Fruit fly (Drosophila melanogaster) whole organism, prepupa: ENCODE results near the gene Shawn.

Source experiments
- CG10631 ChIP-seq: fragments of 200-800 bp; sonication (Bioruptor generic); optimal IDR thresholded peaks from 2 replicates; lab custom pipeline; 2016; ENCODE audit warnings: missing biosample characterization, missing genetic modification characterization
- CG10669 ChIP-seq: fragments of 200-800 bp; sonication (Bioruptor generic); optimal IDR thresholded peaks from 3 replicates; lab custom pipeline; 2018; ENCODE audit warnings: missing biosample characterization, mild to moderate bottlenecking, missing genetic modification characterization, moderate library complexity
- CG11294 ChIP-seq: fragments of 200-800 bp; sonication (Bioruptor generic); IDR thresholded peaks from 2 replicates; pipeline ENCODE4 v1.3.6; 2022; ENCODE audit warnings: missing biosample characterization, missing genetic modification characterization
- CG11762 ChIP-seq: fragments of 200-800 bp; sonication (Bioruptor generic); optimal IDR thresholded peaks from 3 replicates; lab custom pipeline; 2016; ENCODE audit warnings: missing biosample characterization, missing genetic modification characterization; ENCODE audit not compliant: insufficient read depth
- CG11902 ChIP-seq: fragments of 200-800 bp; sonication (Bioruptor generic); optimal IDR thresholded peaks from 3 replicates; lab custom pipeline; 2016; ENCODE audit warnings: missing biosample characterization, missing genetic modification characterization
- CG15336 ChIP-seq: fragments of 200-800 bp; sonication (Bioruptor generic); IDR thresholded peaks from 2 replicates; pipeline ENCODE4 v1.3.6; 2022; ENCODE audit warnings: missing biosample characterization, missing genetic modification characterization
- CG1621 ChIP-seq: fragments of 200-800 bp; sonication (Bioruptor generic); optimal IDR thresholded peaks from 3 replicates; lab custom pipeline; 2018; ENCODE audit warnings: missing biosample characterization, mild to moderate bottlenecking, missing genetic modification characterization
- CG16779 ChIP-seq: fragments of 200-800 bp; sonication (Bioruptor generic); optimal IDR thresholded peaks from 3 replicates; lab custom pipeline; 2017; ENCODE audit warnings: missing biosample characterization, mild to moderate bottlenecking, missing genetic modification characterization
- CG3032 ChIP-seq: fragments of 200-800 bp; optimal IDR thresholded peaks from 2 replicates; lab custom pipeline; 2019; ENCODE audit warnings: missing biosample characterization, mild to moderate bottlenecking, missing genetic modification characterization, moderate library complexity
- CG31627 ChIP-seq: fragments of 200-800 bp; sonication (Bioruptor generic); optimal IDR thresholded peaks from 3 replicates; lab custom pipeline; 2016; ENCODE audit warnings: missing biosample characterization, missing genetic modification characterization
- CG32006 ChIP-seq: fragments of 200-800 bp; sonication (Bioruptor generic); optimal IDR thresholded peaks from 3 replicates; lab custom pipeline; 2017; ENCODE audit warnings: missing biosample characterization, mild to moderate bottlenecking, missing genetic modification characterization
- CG34406 ChIP-seq: fragments of 200-800 bp; sonication (Bioruptor generic); optimal IDR thresholded peaks from 3 replicates; lab custom pipeline; 2016; ENCODE audit warnings: missing biosample characterization, missing genetic modification characterization
- CG3919 ChIP-seq: fragments of 200-800 bp; sonication (Bioruptor generic); optimal IDR thresholded peaks from 3 replicates; lab custom pipeline; 2016; ENCODE audit warnings: missing biosample characterization, missing genetic modification characterization
- CG4318 ChIP-seq: fragments of 200-800 bp; sonication (Bioruptor generic); optimal IDR thresholded peaks from 3 replicates; lab custom pipeline; 2017; ENCODE audit warnings: missing biosample characterization, mild to moderate bottlenecking, missing genetic modification characterization
- CG6163 ChIP-seq: fragments of 200-800 bp; sonication (Bioruptor generic); IDR thresholded peaks from 3 replicates; pipeline ENCODE4 v1.3.6; 2022; ENCODE audit warnings: missing biosample characterization, missing genetic modification characterization
- CG6276 ChIP-seq: fragments of 200-800 bp; sonication (Bioruptor generic); optimal IDR thresholded peaks from 2 replicates; lab custom pipeline; 2017; ENCODE audit warnings: missing biosample characterization, mild to moderate bottlenecking, missing genetic modification characterization
- CG6792 ChIP-seq: fragments of 200-800 bp; sonication (Bioruptor generic); optimal IDR thresholded peaks from 3 replicates; lab custom pipeline; 2016; ENCODE audit warnings: missing biosample characterization, missing genetic modification characterization
- CG6854 ChIP-seq: fragments of 200-800 bp; sonication (Bioruptor generic); optimal IDR thresholded peaks from 2 replicates; lab custom pipeline; 2017; ENCODE audit warnings: missing biosample characterization, mild to moderate bottlenecking, missing genetic modification characterization
- CG7368 ChIP-seq: fragments of 200-800 bp; sonication (Bioruptor generic); optimal IDR thresholded peaks from 3 replicates; lab custom pipeline; 2016; ENCODE audit warnings: missing biosample characterization, missing genetic modification characterization
- CG8319 ChIP-seq: fragments of 200-800 bp; sonication (Bioruptor generic); optimal IDR thresholded peaks from 3 replicates; lab custom pipeline; 2016; ENCODE audit warnings: missing biosample characterization, missing genetic modification characterization
- CG8632 ChIP-seq: fragments of 200-800 bp; sonication (Bioruptor generic); optimal IDR thresholded peaks from 3 replicates; lab custom pipeline; 2016; ENCODE audit warnings: missing biosample characterization, missing genetic modification characterization
- CG9139 ChIP-seq: fragments of 200-800 bp; sonication (Bioruptor generic); optimal IDR thresholded peaks from 3 replicates; lab custom pipeline; 2017; ENCODE audit warnings: missing biosample characterization, mild to moderate bottlenecking, missing genetic modification characterization
- Eip78C ChIP-seq: fragments of 200-800 bp; sonication (Bioruptor generic); peaks from one replicate; lab custom pipeline; 2016; ENCODE audit warnings: missing biosample characterization, missing genetic modification characterization
- Eip93F ChIP-seq: fragments of 200-800 bp; sonication (Bioruptor generic); optimal IDR thresholded peaks from 2 replicates; lab custom pipeline; 2016; ENCODE audit warnings: missing biosample characterization, mild to moderate bottlenecking, missing genetic modification characterization
- Ets21C ChIP-seq: fragments of 200-800 bp; sonication (Bioruptor generic); optimal IDR thresholded peaks from 3 replicates; lab custom pipeline; 2016; ENCODE audit warnings: missing biosample characterization, missing genetic modification characterization
- Ets96B ChIP-seq: fragments of 200-800 bp; optimal IDR thresholded peaks from 2 replicates; lab custom pipeline; 2019; ENCODE audit warnings: missing biosample characterization, mild to moderate bottlenecking, missing genetic modification characterization, moderate library complexity
- Gug ChIP-seq: fragments of 200-800 bp; sonication (Bioruptor generic); IDR thresholded peaks from 2 replicates; pipeline ENCODE4 v1.3.6; 2022; ENCODE audit warnings: missing biosample characterization, missing genetic modification characterization
- Hr38 ChIP-seq: sonication (Bioruptor generic); optimal IDR thresholded peaks from 2 replicates; lab custom pipeline; 2016; ENCODE audit warnings: missing biosample characterization, missing genetic modification characterization
- Hr39 ChIP-seq: fragments of 200-800 bp; sonication (Bioruptor generic); optimal IDR thresholded peaks from 2 replicates; lab custom pipeline; 2016; ENCODE audit warnings: missing biosample characterization, missing genetic modification characterization
- Lpt ChIP-seq: fragments of 200-800 bp; sonication (Bioruptor generic); optimal IDR thresholded peaks from 3 replicates; lab custom pipeline; 2016; ENCODE audit warnings: missing biosample characterization, missing genetic modification characterization
- Met ChIP-seq: fragments of 200-800 bp; sonication (Bioruptor generic); optimal IDR thresholded peaks from 3 replicates; lab custom pipeline; 2016; ENCODE audit warnings: missing biosample characterization, missing genetic modification characterization
- OdsH ChIP-seq: fragments of 200-800 bp; sonication (Bioruptor generic); optimal IDR thresholded peaks from 3 replicates; lab custom pipeline; 2016; ENCODE audit warnings: missing biosample characterization, missing genetic modification characterization
- Smox ChIP-seq: fragments of 200-800 bp; sonication (Bioruptor generic); optimal IDR thresholded peaks from 3 replicates; lab custom pipeline; 2016; ENCODE audit warnings: missing biosample characterization, missing genetic modification characterization
- Sox102F ChIP-seq: fragments of 200-800 bp; sonication (Bioruptor generic); optimal IDR thresholded peaks from 2 replicates; lab custom pipeline; 2016; ENCODE audit warnings: missing biosample characterization, mild to moderate bottlenecking, missing genetic modification characterization
- Sox14 ChIP-seq: fragments of 200-800 bp; sonication (Bioruptor generic); optimal IDR thresholded peaks from 3 replicates; lab custom pipeline; 2016; ENCODE audit warnings: missing biosample characterization, missing genetic modification characterization
- acj6 ChIP-seq: fragments of 200-800 bp; sonication (Bioruptor generic); optimal IDR thresholded peaks from 3 replicates; lab custom pipeline; 2016; ENCODE audit warnings: missing biosample characterization, missing genetic modification characterization
- cyc ChIP-seq: fragments of 200-800 bp; sonication (Bioruptor generic); optimal IDR thresholded peaks from 3 replicates; lab custom pipeline; 2016; ENCODE audit warnings: missing biosample characterization, missing genetic modification characterization
- dac ChIP-seq: fragments of 200-800 bp; sonication (Bioruptor generic); optimal IDR thresholded peaks from 2 replicates; lab custom pipeline; 2017; ENCODE audit warnings: missing biosample characterization, mild to moderate bottlenecking, missing genetic modification characterization
- dsx ChIP-seq: fragments of 200-800 bp; optimal IDR thresholded peaks from 3 replicates; lab custom pipeline; 2019; ENCODE audit warnings: missing biosample characterization, mild to moderate bottlenecking, missing genetic modification characterization, moderate library complexity; ENCODE audit not compliant: poor library complexity, severe bottlenecking
- eg ChIP-seq: fragments of 200-800 bp; sonication (Bioruptor generic); IDR thresholded peaks from 3 replicates; pipeline ENCODE4 v1.3.6; 2022; ENCODE audit warnings: missing biosample characterization, missing genetic modification characterization
- fd85E ChIP-seq: fragments of 200-800 bp; sonication (Bioruptor generic); optimal IDR thresholded peaks from 3 replicates; lab custom pipeline; 2016; ENCODE audit warnings: missing biosample characterization, missing genetic modification characterization
- lz ChIP-seq: fragments of 200-800 bp; sonication (Bioruptor generic); optimal IDR thresholded peaks from 3 replicates; lab custom pipeline; 2016; ENCODE audit warnings: missing biosample characterization, missing genetic modification characterization
- net ChIP-seq: fragments of 200-800 bp; sonication (Bioruptor generic); optimal IDR thresholded peaks from 3 replicates; lab custom pipeline; 2016; ENCODE audit warnings: missing biosample characterization, missing genetic modification characterization
- pdm3 ChIP-seq: fragments of 200-800 bp; sonication (Bioruptor generic); optimal IDR thresholded peaks from 3 replicates; lab custom pipeline; 2016; ENCODE audit warnings: missing biosample characterization, missing genetic modification characterization
- salr ChIP-seq, 2 experiments: fragments of 200-800 bp; sonication (Bioruptor generic); optimal IDR thresholded peaks; 3 replicates each; lab custom pipeline; 2016 to 2018; ENCODE audit warnings: missing biosample characterization in 2 of 2, missing genetic modification characterization in 2 of 2, mild to moderate bottlenecking in 1 of 2
- spab ChIP-seq: fragments of 200-800 bp; sonication (Bioruptor generic); optimal IDR thresholded peaks from 2 replicates; lab custom pipeline; 2017; ENCODE audit warnings: missing biosample characterization, mild to moderate bottlenecking, missing genetic modification characterization, missing genetic modification reagents
- ss ChIP-seq, 2 experiments: fragments of 200-800 bp; sonication (Bioruptor generic); optimal IDR thresholded peaks; 2 replicates in 1 of 2; 3 replicates in 1 of 2; lab custom pipeline; 2017 to 2018; ENCODE audit warnings: mild to moderate bottlenecking in 2 of 2, missing biosample characterization in 2 of 2, missing genetic modification characterization in 2 of 2, moderate library complexity in 1 of 2
- svp ChIP-seq: fragments of 200-800 bp; sonication (Bioruptor generic); peaks from one replicate; lab custom pipeline; 2016; ENCODE audit warnings: missing biosample characterization, missing genetic modification characterization
- topi ChIP-seq: fragments of 200-800 bp; sonication (Bioruptor generic); optimal IDR thresholded peaks from 3 replicates; lab custom pipeline; 2016; ENCODE audit warnings: missing biosample characterization, missing genetic modification characterization
- vri ChIP-seq: fragments of 200-800 bp; sonication (Bioruptor generic); optimal IDR thresholded peaks from 3 replicates; lab custom pipeline; 2016; ENCODE audit warnings: missing biosample characterization, mild to moderate bottlenecking, missing genetic modification characterization

The Shawn gene

DNA sequence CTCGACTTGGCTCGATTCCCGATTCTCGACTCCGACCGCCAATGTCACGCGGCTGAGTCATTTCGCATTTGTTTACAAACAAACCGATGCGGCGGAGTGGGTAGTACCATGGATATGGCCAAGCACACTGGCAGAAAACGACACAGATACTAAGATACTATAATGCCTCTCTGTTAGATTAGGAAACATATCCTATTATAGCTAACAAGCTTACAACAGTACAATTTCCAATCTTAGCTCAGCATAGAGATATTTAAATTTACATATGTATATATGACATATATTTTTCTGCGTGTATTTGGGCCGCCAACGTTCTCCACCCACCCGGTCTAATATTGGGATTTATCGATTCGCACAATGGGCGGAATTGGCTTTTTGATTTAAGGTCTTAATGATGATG is 7.4 kb upstream of the Shawn start (continued):
- TF ChIP-seq Sox14 = peak; percentile 69
- TF ChIP-seq CG9139 (GFP tag; lab: Kevin White, UChicago) = no peak
- TF ChIP-seq CG11294 = peak; percentile 73
- TF ChIP-seq pdm3 (GFP tag; lab: Kevin White, UChicago) = peak; percentile 66
- TF ChIP-seq salr (GFP tag; optimal IDR thresholded peaks at IDR 0.05; lab: Kevin White, UChicago) = peak; percentile 11 to 79
- TF ChIP-seq OdsH (GFP tag; lab: Kevin White, UChicago) = peak; percentile 67
- peak; percentile 61 for TF ChIP-seq CG10669 (GFP tag; lab: Kevin White, UChicago)
- TF ChIP-seq Ets21C (GFP tag; lab: Kevin White, UChicago) = no peak
- peak; percentile 63 for TF ChIP-seq acj6 (GFP tag; lab: Kevin White, UChicago)
- peak; percentile 89 for TF ChIP-seq eg
- TF ChIP-seq CG11762 (GFP tag; lab: Kevin White, UChicago) = peak; percentile 40
- peak; percentile 60 for TF ChIP-seq Lpt (GFP tag; lab: Kevin White, UChicago)
- peak; percentile 12 for TF ChIP-seq Eip93F (GFP tag; lab: Kevin White, UChicago)
- peak; percentile 86 for TF ChIP-seq CG15336
- TF ChIP-seq dac (GFP tag; lab: Kevin White, UChicago) = peak; percentile 23
- peak; percentile 39 for TF ChIP-seq Smox (GFP tag; lab: Kevin White, UChicago)
- no peak for TF ChIP-seq Hr38 (GFP tag; lab: Kevin White, UChicago)
- TF ChIP-seq topi = peak; percentile 83
- TF ChIP-seq spab (GFP tag; lab: Kevin White, UChicago) = peak; percentile 54
- peak; percentile 70 for TF ChIP-seq lz
- peak; percentile 63 for TF ChIP-seq net (GFP tag; lab: Kevin White, UChicago)
- TF ChIP-seq svp = peak; percentile 74
- peak; percentile 81 for TF ChIP-seq CG10631
- TF ChIP-seq dsx (GFP tag; lab: Kevin White, UChicago) = peak; percentile 66
- peak; percentile 48 for TF ChIP-seq Hr39 (GFP tag; lab: Kevin White, UChicago)
- TF ChIP-seq CG32006 (GFP tag; lab: Kevin White, UChicago) = peak; percentile 83
- TF ChIP-seq CG3919 = peak; percentile 84
- peak; percentile 37 for TF ChIP-seq Sox102F (GFP tag; lab: Kevin White, UChicago)
- no peak for TF ChIP-seq fd85E (GFP tag; lab: Kevin White, UChicago)
- TF ChIP-seq vri (GFP tag; lab: Kevin White, UChicago) = peak; percentile 39
- peak; percentile 89 for TF ChIP-seq CG6163
- TF ChIP-seq cyc (GFP tag; lab: Kevin White, UChicago) = peak; percentile 66

DNA sequence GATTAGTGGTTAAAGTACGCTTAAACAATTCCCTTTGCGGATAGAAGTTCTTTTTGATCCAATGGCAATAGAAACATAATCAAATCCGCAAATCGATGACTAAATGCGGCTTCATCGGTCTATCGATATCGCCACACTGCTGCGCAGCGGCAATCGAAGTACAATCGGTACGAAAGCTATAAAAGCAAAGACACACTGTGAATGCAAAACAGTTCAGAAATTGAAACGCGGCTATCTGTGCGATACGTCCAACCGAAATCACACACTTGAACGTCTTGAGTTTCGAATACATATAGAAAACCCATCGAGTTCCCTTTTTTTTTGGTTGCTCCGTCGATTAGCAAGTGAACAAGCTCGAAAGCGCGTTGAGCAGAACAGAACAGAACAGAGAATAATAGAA is 6.3 kb upstream of the Shawn start, which contains the start of gene CG14207:
CG14207 (plus strand) TSS at position 203 of the 400 bp plus-strand sequence.
- TF ChIP-seq topi (no peak), CG4318 (no peak), CG1621 (no peak), CG15336 (no peak), svp (no peak), CG16779 (tag; lab: Kevin White, UChicago) (peak; percentile 29), Met (GFP tag; lab: Kevin White, UChicago) (peak; percentile 3), Gug (no peak), CG6163 (peak; percentile 47; the same call in 1 of the 3 replicates), Ets96B (tag; lab: Kevin White, UChicago) (no peak), CG3032 (tag; lab: Kevin White, UChicago) (peak; percentile 0), CG31627 (no peak), CG9139 (GFP tag; lab: Kevin White, UChicago) (no peak), ss (GFP tag; optimal IDR thresholded peaks at IDR 0.05; lab: Kevin White, UChicago) (peak; percentile 2 to 10), CG6854 (GFP tag; lab: Kevin White, UChicago) (no peak), Hr39 (GFP tag; lab: Kevin White, UChicago) (no peak), CG34406 (GFP tag; lab: Kevin White, UChicago) (no peak), CG10669 (GFP tag; lab: Kevin White, UChicago) (no peak), CG8319 (GFP tag; lab: Kevin White, UChicago) (no peak), Eip78C (GFP tag; lab: Kevin White, UChicago) (peak; percentile 66), Eip93F (GFP tag; lab: Kevin White, UChicago) (no peak), fd85E (GFP tag; lab: Kevin White, UChicago) (no peak), cyc (GFP tag; lab: Kevin White, UChicago) (no peak), Ets21C (GFP tag; lab: Kevin White, UChicago) (no peak), eg (peak; percentile 28; the same call in 1 of the 3 replicates), CG7368 (GFP tag; lab: Kevin White, UChicago) (no peak), OdsH (GFP tag; lab: Kevin White, UChicago) (no peak), CG8632 (GFP tag; lab: Kevin White, UChicago) (no peak), CG11902 (GFP tag; lab: Kevin White, UChicago) (no peak), dsx (GFP tag; lab: Kevin White, UChicago) (no peak), CG32006 (GFP tag; lab: Kevin White, UChicago) (no peak), CG6276 (GFP tag; lab: Kevin White, UChicago) (no peak), CG6792 (GFP tag; lab: Kevin White, UChicago) (no peak)
